Worm (Caenorhabditis elegans) whole organism, young adult: ENCODE measurements around the gene nhr-290.

Source experiments
- B0019.2 ChIP-seq: fragments of 200-800 bp; sonication (Bioruptor generic); conservative IDR thresholded peaks from 2 replicates; pipeline ENCODE4 v1.3.6; 2022; ENCODE audit warnings: missing genetic modification reagents, missing genetic modification characterization, missing compliant biosample characterization
- C17E4.6 ChIP-seq: fragments of 200-800 bp; sonication (Bioruptor generic); IDR thresholded peaks from 2 replicates; pipeline ENCODE4 v1.3.6; 2022; ENCODE audit warnings: missing genetic modification reagents, missing genetic modification characterization, missing compliant biosample characterization
- F10E7.11 ChIP-seq: sonication (generic microtip); optimal IDR thresholded peaks from 2 replicates; lab custom pipeline; 2017; ENCODE audit warnings: mild to moderate bottlenecking, missing genetic modification characterization, moderate library complexity, missing compliant biosample characterization
- F22D6.2 ChIP-seq: sonication (generic microtip); optimal IDR thresholded peaks from 2 replicates; lab custom pipeline; 2016; ENCODE audit warnings: mild to moderate bottlenecking, missing genetic modification characterization, missing compliant biosample characterization
- F39B2.1 ChIP-seq: fragments of 200-800 bp; sonication (Bioruptor generic); IDR thresholded peaks from 2 replicates; pipeline ENCODE4 v1.3.6; 2022; ENCODE audit warnings: missing genetic modification reagents, missing genetic modification characterization, missing compliant biosample characterization
- F57A8.1 ChIP-seq: fragments of 200-800 bp; sonication (Bioruptor generic); optimal IDR thresholded peaks from 2 replicates; lab custom pipeline; 2018; ENCODE audit warnings: mild to moderate bottlenecking, missing genetic modification characterization, moderate library complexity, missing compliant biosample characterization
- Y53F4B.3 ChIP-seq: fragments of 200-800 bp; sonication (Bioruptor generic); IDR thresholded peaks from 2 replicates; pipeline ENCODE4 v1.3.6; 2022; ENCODE audit warnings: missing genetic modification reagents, missing genetic modification characterization, missing compliant biosample characterization
- Y56A3A.18 ChIP-seq: fragments of 200-800 bp; sonication (Bioruptor generic); IDR thresholded peaks from 2 replicates; pipeline ENCODE4 v1.3.6; 2022; ENCODE audit warnings: missing genetic modification reagents, missing genetic modification characterization, missing compliant biosample characterization
- Y67H2A.10 ChIP-seq: fragments of 200-800 bp; sonication (Bioruptor generic); conservative IDR thresholded peaks from 2 replicates; pipeline ENCODE4 v1.3.6; 2022; ENCODE audit warnings: missing genetic modification reagents, missing genetic modification characterization, missing compliant biosample characterization
- Y79H2A.3 ChIP-seq: fragments of 200-800 bp; sonication (Bioruptor generic); conservative IDR thresholded peaks from 2 replicates; pipeline ENCODE4 v1.3.6; 2022; ENCODE audit warnings: missing genetic modification reagents, missing genetic modification characterization, missing compliant biosample characterization
- akir-1 ChIP-seq: fragments of 200-800 bp; sonication (Bioruptor generic); optimal IDR thresholded peaks from 2 replicates; lab custom pipeline; 2018; ENCODE audit warnings: mild to moderate bottlenecking, missing genetic modification characterization, moderate library complexity, missing compliant biosample characterization
- aptf-3 ChIP-seq: fragments of 200-800 bp; sonication (Bioruptor generic); IDR thresholded peaks from 2 replicates; pipeline ENCODE4 v1.3.6; 2022; ENCODE audit warnings: missing genetic modification characterization, missing compliant biosample characterization
- atf-7 ChIP-seq: sonication (generic microtip); optimal IDR thresholded peaks from 2 replicates; lab custom pipeline; 2017; ENCODE audit warnings: mild to moderate bottlenecking, missing genetic modification characterization, missing compliant biosample characterization
- athp-1 ChIP-seq: sonication (generic microtip); optimal IDR thresholded peaks from 2 replicates; lab custom pipeline; 2017; ENCODE audit warnings: mild to moderate bottlenecking, missing genetic modification characterization, missing compliant biosample characterization
- attf-5 ChIP-seq: fragments of 200-800 bp; sonication (Bioruptor generic); optimal IDR thresholded peaks from 2 replicates; lab custom pipeline; 2018; ENCODE audit warnings: mild to moderate bottlenecking, missing genetic modification characterization, missing compliant biosample characterization
- cebp-1 ChIP-seq, 2 experiments: fragments of 200-800 bp in 1 of 2; sonication (Bioruptor generic) in 1 of 2; sonication (generic microtip) in 1 of 2; IDR thresholded peaks in 1 of 2; optimal IDR thresholded peaks in 1 of 2; 2 replicates each; pipeline versions ENCODE4 v1.3.6 to Lab custom; 2017 to 2022; ENCODE audit warnings: missing compliant biosample characterization in 2 of 2, missing genetic modification characterization in 2 of 2, mild to moderate bottlenecking in 1 of 2, missing genetic modification reagents in 1 of 2, moderate library complexity in 1 of 2
- ceh-100 ChIP-seq: fragments of 200-800 bp; sonication (Bioruptor generic); IDR thresholded peaks from 2 replicates; pipeline ENCODE4 v1.3.6; 2022; ENCODE audit warnings: missing genetic modification reagents, missing genetic modification characterization, missing compliant biosample characterization
- hmg-1.2 ChIP-seq: fragments of 200-800 bp; sonication (Bioruptor generic); IDR thresholded peaks from 2 replicates; pipeline ENCODE4 v1.3.6; 2022; ENCODE audit warnings: missing genetic modification reagents, missing genetic modification characterization, missing compliant biosample characterization
- let-526 ChIP-seq: fragments of 200-800 bp; sonication (Bioruptor generic); IDR thresholded peaks from 2 replicates; pipeline ENCODE4 v1.3.6; 2022; ENCODE audit warnings: missing genetic modification reagents, missing genetic modification characterization, missing compliant biosample characterization
- let-607 ChIP-seq, 2 experiments: fragments of 200-800 bp in 1 of 2; sonication (Bioruptor generic) in 1 of 2; sonication (generic microtip) in 1 of 2; optimal IDR thresholded peaks; 2 replicates each; lab custom pipeline; 2016 to 2018; ENCODE audit warnings: mild to moderate bottlenecking in 2 of 2, missing compliant biosample characterization in 2 of 2, missing genetic modification characterization in 2 of 2, moderate library complexity in 2 of 2, missing genotype in 1 of 2
- lin-26 ChIP-seq: fragments of 200-800 bp; sonication (Bioruptor generic); IDR thresholded peaks from 2 replicates; pipeline ENCODE4 v1.3.6; 2022; ENCODE audit warnings: missing genetic modification reagents, missing genetic modification characterization, missing compliant biosample characterization
- lin-54 ChIP-seq: fragments of 200-800 bp; sonication (Bioruptor generic); optimal IDR thresholded peaks from 2 replicates; lab custom pipeline; 2018; ENCODE audit warnings: mild to moderate bottlenecking, missing genetic modification characterization, missing compliant biosample characterization
- madf-10 ChIP-seq: sonication (generic microtip); optimal IDR thresholded peaks from 2 replicates; lab custom pipeline; 2016; ENCODE audit warnings: mild to moderate bottlenecking, missing genetic modification characterization, missing compliant biosample characterization
- madf-3 ChIP-seq: fragments of 200-800 bp; sonication (Bioruptor generic); IDR thresholded peaks from 2 replicates; pipeline ENCODE4 v1.3.6; 2022; ENCODE audit warnings: missing genetic modification reagents, missing genetic modification characterization, missing compliant biosample characterization
- madf-8 ChIP-seq: fragments of 200-800 bp; sonication (Bioruptor generic); conservative IDR thresholded peaks from 2 replicates; pipeline ENCODE4 v1.3.6; 2022; ENCODE audit warnings: missing genetic modification reagents, missing genetic modification characterization, missing compliant biosample characterization
- mel-28 ChIP-seq: sonication (generic microtip); optimal IDR thresholded peaks from 2 replicates; lab custom pipeline; 2016; ENCODE audit warnings: borderline replicate concordance, mild to moderate bottlenecking, missing genetic modification characterization, missing compliant biosample characterization
- mes-4 ChIP-seq: sonication (generic microtip); optimal IDR thresholded peaks from 2 replicates; lab custom pipeline; 2016; ENCODE audit warnings: missing genotype, missing genetic modification characterization, missing compliant biosample characterization
- mxl-1 ChIP-seq: sonication (generic microtip); optimal IDR thresholded peaks from 2 replicates; lab custom pipeline; 2016; ENCODE audit warnings: missing genetic modification characterization, missing compliant biosample characterization
- nhr-27 ChIP-seq: fragments of 200-800 bp; sonication (Bioruptor generic); optimal IDR thresholded peaks from 2 replicates; lab custom pipeline; 2018; ENCODE audit warnings: mild to moderate bottlenecking, missing genetic modification characterization, moderate library complexity, missing compliant biosample characterization
- nhr-80 ChIP-seq: sonication (generic microtip); optimal IDR thresholded peaks from 2 replicates; lab custom pipeline; 2016; ENCODE audit warnings: missing genetic modification characterization, missing compliant biosample characterization
- rcor-1 ChIP-seq: fragments of 200-800 bp; sonication (Bioruptor generic); IDR thresholded peaks from 2 replicates; pipeline ENCODE4 v1.3.6; 2022; ENCODE audit warnings: missing genetic modification reagents, missing genetic modification characterization, missing compliant biosample characterization
- rec-8 ChIP-seq, 2 experiments: sonication (generic microtip); optimal IDR thresholded peaks; 2 replicates each; lab custom pipeline; 2016; ENCODE audit warnings: mild to moderate bottlenecking in 2 of 2, missing genetic modification characterization in 2 of 2, missing genetic modification reagents in 2 of 2, missing genotype in 2 of 2, missing biosample characterization in 1 of 2, missing compliant biosample characterization in 1 of 2, moderate library complexity in 1 of 2
- rpc-1 ChIP-seq, 2 experiments: fragments of 150-350 bp in 1 of 2; sonication (generic microtip) in 1 of 2; optimal IDR thresholded peaks; 2 replicates each; lab custom pipeline; 2014 to 2018; ENCODE audit warnings: missing biosample characterization in 1 of 2, missing genetic modification characterization in 1 of 2, missing genetic modification reagents in 1 of 2, missing genotype in 1 of 2
- sdz-38 ChIP-seq: sonication (generic microtip); optimal IDR thresholded peaks from 2 replicates; lab custom pipeline; 2016; ENCODE audit warnings: missing genotype, missing genetic modification characterization, missing compliant biosample characterization
- snpc-3.4 ChIP-seq: sonication (generic microtip); optimal IDR thresholded peaks from 2 replicates; lab custom pipeline; 2017; ENCODE audit warnings: missing genetic modification characterization, mild to moderate bottlenecking, missing compliant biosample characterization, antibody characterized with exemption, moderate library complexity, missing genotype, missing genetic modification reagents
- sptf-2 ChIP-seq: fragments of 200-800 bp; sonication (Bioruptor generic); optimal IDR thresholded peaks from 2 replicates; lab custom pipeline; 2018; ENCODE audit warnings: mild to moderate bottlenecking, missing genetic modification characterization, missing compliant biosample characterization
- unc-130 ChIP-seq: sonication (generic microtip); optimal IDR thresholded peaks from 2 replicates; lab custom pipeline; 2016; ENCODE audit warnings: missing genetic modification reagents, missing genetic modification characterization, missing compliant biosample characterization
- unc-62 ChIP-seq: fragments of 150-350 bp; optimal IDR thresholded peaks from 2 replicates; lab custom pipeline; 2014; ENCODE audit warnings: missing biosample characterization, missing genetic modification reagents, missing genetic modification characterization
- xnd-1 ChIP-seq: sonication (generic microtip); optimal IDR thresholded peaks from 2 replicates; lab custom pipeline; 2016; ENCODE audit warnings: missing genotype, missing genetic modification reagents, missing genetic modification characterization, missing compliant biosample characterization
- zfh-2 ChIP-seq: fragments of 200-800 bp; sonication (Bioruptor generic); conservative IDR thresholded peaks from 2 replicates; pipeline ENCODE4 v1.3.6; 2022; ENCODE audit warnings: missing genetic modification reagents, missing genetic modification characterization, missing compliant biosample characterization
- zim-3 ChIP-seq: sonication (generic microtip); optimal IDR thresholded peaks from 2 replicates; lab custom pipeline; 2017; ENCODE audit warnings: mild to moderate bottlenecking, missing genetic modification characterization, moderate library complexity, missing compliant biosample characterization
- ztf-26 ChIP-seq: sonication (generic microtip); optimal IDR thresholded peaks from 2 replicates; lab custom pipeline; 2017; ENCODE audit warnings: missing genetic modification characterization, missing compliant biosample characterization
- ztf-6 ChIP-seq: fragments of 200-800 bp; sonication (Bioruptor generic); IDR thresholded peaks from 2 replicates; pipeline ENCODE4 v1.3.6; 2022; ENCODE audit warnings: missing genetic modification reagents, missing genetic modification characterization, missing compliant biosample characterization

nhr-290 gene

ce11 chrV:2603056-2603455 is 29.1 kb downstream of the nhr-290 start, which contains the start of gene F53E10.6 (continued):
- TF ChIP-seq Y56A3A.18 (GFP tag; lab: Robert Waterston, UW) = no peak
- no peak for TF ChIP-seq Y79H2A.3 (GFP tag; lab: Robert Waterston, UW)
- peak; percentile 34; the same call in 1 of the 2 replicates for TF ChIP-seq rcor-1
- TF ChIP-seq unc-130 (GFP tag; lab: Kevin White, UChicago) = peak; percentile 37
- TF ChIP-seq F39B2.1 (GFP tag; lab: Robert Waterston, UW) = no peak
- no peak for TF ChIP-seq F10E7.11 (tag; lab: Kevin White, UChicago)

- TF ChIP-seq zim-3 (tag; lab: Kevin White, UChicago) = no peak
These were observed 34.4 kb downstream of the nhr-290 start, which contains the start of gene acr-17 for ce11 chrV:2608352-2608751. Gene acr-17, plus strand, starts transcription at chrV:2608652.

ce11 chrV:2614986-2615687 is 41.2 kb downstream of the nhr-290 start, which contains the start of gene F53E10.1:
Gene F53E10.1, plus strand, starts transcription at chrV:2615310.
- no peak for TF ChIP-seq madf-3
- TF ChIP-seq hmg-1.2 (GFP tag; lab: Robert Waterston, UW) = peak; percentile 62; the same call in 1 of the 2 replicates
- TF ChIP-seq cebp-1 (GFP tag; IDR thresholded peaks at IDR 0.05; lab: Robert Waterston, UW) = no peak
- peak; percentile 38 for TF ChIP-seq cebp-1 (tag; optimal IDR thresholded peaks at IDR 0.05; lab: Kevin White, UChicago)
- TF ChIP-seq madf-10 (tag; lab: Kevin White, UChicago) = peak; percentile 12
- TF ChIP-seq madf-8 (GFP tag; lab: Robert Waterston, UW) = no peak
- no peak for TF ChIP-seq let-607 (tag; optimal IDR thresholded peaks at IDR 0.05; lab: Kevin White, UChicago)
- TF ChIP-seq snpc-3.4 (tag; lab: Kevin White, UChicago) = no peak
- no peak for TF ChIP-seq mxl-1 (tag; lab: Kevin White, UChicago)
- no peak for TF ChIP-seq aptf-3 (GFP tag; lab: Robert Waterston, UW)
- TF ChIP-seq B0019.2 (GFP tag; lab: Robert Waterston, UW) = no peak
- TF ChIP-seq mel-28 = no peak
- no peak for TF ChIP-seq nhr-27 (tag; lab: Kevin White, UChicago)
- no peak for TF ChIP-seq let-526 (GFP tag; lab: Robert Waterston, UW)
- no peak for TF ChIP-seq F57A8.1 (GFP tag; lab: Kevin White, UChicago)
- TF ChIP-seq Y67H2A.10 (GFP tag; lab: Robert Waterston, UW) = no peak
- TF ChIP-seq nhr-80 (tag; lab: Kevin White, UChicago) = peak; percentile 50
- no peak for TF ChIP-seq akir-1 (GFP tag; lab: Kevin White, UChicago)
- no peak for TF ChIP-seq mes-4 (tag; lab: Kevin White, UChicago)
- TF ChIP-seq attf-5 = peak; percentile 28
- no peak for TF ChIP-seq unc-62 (GFP tag; lab: Kevin White, UChicago)
- no peak for TF ChIP-seq ztf-6 (GFP tag; lab: Robert Waterston, UW)
- no peak for TF ChIP-seq F22D6.2 (tag; lab: Kevin White, UChicago)
- TF ChIP-seq zfh-2 (GFP tag; lab: Robert Waterston, UW) = no peak
- no peak for TF ChIP-seq ceh-100 (GFP tag; lab: Robert Waterston, UW)
- TF ChIP-seq ztf-26 (tag; lab: Kevin White, UChicago) = peak; percentile 36
- TF ChIP-seq rec-8 (tag; optimal IDR thresholded peaks at IDR 0.05; lab: Kevin White, UChicago) = no peak
- peak; percentile 45; the same call in 1 of the 2 replicates for TF ChIP-seq lin-26 (GFP tag; lab: Robert Waterston, UW)
- no peak for TF ChIP-seq xnd-1 (tag; lab: Kevin White, UChicago)
- TF ChIP-seq Y53F4B.3 (GFP tag; lab: Robert Waterston, UW) = no peak
- TF ChIP-seq lin-54 (GFP tag; lab: Kevin White, UChicago) = peak; percentile 14
- peak; percentile 90 for TF ChIP-seq atf-7
- TF ChIP-seq sptf-2 (GFP tag; lab: Kevin White, UChicago) = no peak
- TF ChIP-seq athp-1 = no peak
- TF ChIP-seq rpc-1 (optimal IDR thresholded peaks at IDR 0.05; lab: Kevin White, UChicago) = no peak
- TF ChIP-seq rpc-1 (tag; optimal IDR thresholded peaks at IDR 0.05; lab: Kevin White, UChicago) = no peak
- TF ChIP-seq C17E4.6 = no peak
- TF ChIP-seq sdz-38 (tag; lab: Kevin White, UChicago) = no peak
